4 fruit fly cellular contexts compared by ENCODE assay signal in genomic region chr2L:9754817-9755216, dm6.
A peak's percentile ranks its signal among the peaks of the same experiment; 100 is the strongest.
TF ChIP-seq lines count a peak whose summit lies in the region.

No protein-coding gene starts in this region.

- TF ChIP-seq CTCF in whole organism, embryonic (GFP tag; optimal IDR thresholded peaks at IDR 0.05; lab: Kevin White, UChicago), result no peak

TF ChIP-seq in whole organism, adult, 20 proteins besides CTCF, POLR2A, EP300 and RAD21:
- TF ChIP-seq Hr96 (GFP tag; optimal IDR thresholded peaks at IDR 0.05; lab: Kevin White, UChicago) (peak; percentile 32), CG5204 (GFP tag; optimal IDR thresholded peaks at IDR 0.05; lab: Kevin White, UChicago) (peak; percentile 56), CG12768 (GFP tag; optimal IDR thresholded peaks at IDR 0.05; lab: Kevin White, UChicago) (peak; percentile 50), Crg-1 (GFP tag; optimal IDR thresholded peaks at IDR 0.05; lab: Kevin White, UChicago) (no peak), CG7045 (GFP tag; optimal IDR thresholded peaks at IDR 0.05; lab: Kevin White, UChicago) (peak; percentile 63)

TF ChIP-seq in whole organism, embryonic, 481 proteins besides CTCF, POLR2A, EP300 and RAD21 (continues in another document):
- TF ChIP-seq CG2678 (tag; optimal IDR thresholded peaks at IDR 0.05; lab: Kevin White, UChicago) (peak; percentile 43), gem (tag; optimal IDR thresholded peaks at IDR 0.05; lab: Kevin White, UChicago) (peak; percentile 15), nom (GFP tag; optimal IDR thresholded peaks at IDR 0.05; lab: Kevin White, UChicago) (no peak), sqz (GFP tag; optimal IDR thresholded peaks at IDR 0.05; lab: Kevin White, UChicago) (peak; percentile 19), NFAT (GFP tag; IDR thresholded peaks at IDR 0.05; lab: Robert Waterston, UW) (no peak), CG2120 (GFP tag; optimal IDR thresholded peaks at IDR 0.05; lab: Kevin White, UChicago) (peak; percentile 32), HLH3B (GFP tag; IDR thresholded peaks at IDR 0.05; lab: Robert Waterston, UW) (no peak), CG3281 (GFP tag; optimal IDR thresholded peaks at IDR 0.05; lab: Kevin White, UChicago) (peak; percentile 16), lilli (GFP tag; optimal IDR thresholded peaks at IDR 0.05; lab: Kevin White, UChicago) (peak; percentile 13), gce (GFP tag; IDR thresholded peaks at IDR 0.05; lab: Robert Waterston, UW) (no peak), pnt (GFP tag; optimal IDR thresholded peaks at IDR 0.05; lab: Kevin White, UChicago) (no peak), CG11504 (tag; optimal IDR thresholded peaks at IDR 0.05; lab: Kevin White, UChicago) (peak; percentile 23), CG18599 (GFP tag; optimal IDR thresholded peaks at IDR 0.05; lab: Kevin White, UChicago) (peak; percentile 56), crol (GFP tag; IDR thresholded peaks at IDR 0.05; lab: Robert Waterston, UW) (0 out of 2 replicates have a peak, but pooled peaks have one; percentile 2), scrt (GFP tag; optimal IDR thresholded peaks at IDR 0.05; lab: Kevin White, UChicago) (peak; percentile 24), Fer1 (GFP tag; optimal IDR thresholded peaks at IDR 0.05; lab: Kevin White, UChicago) (peak; percentile 38), CG10147 (GFP tag; optimal IDR thresholded peaks at IDR 0.05; lab: Kevin White, UChicago) (no peak), CG42726 (GFP tag; IDR thresholded peaks at IDR 0.05; lab: Robert Waterston, UW; ENCODE audit: partially characterized antibody) (no peak), Dip2 (GFP tag; IDR thresholded peaks at IDR 0.05; lab: Robert Waterston, UW) (no peak), ase (GFP tag; IDR thresholded peaks at IDR 0.05; lab: Robert Waterston, UW) (no peak), dmrt99B (tag; optimal IDR thresholded peaks at IDR 0.05; lab: Kevin White, UChicago) (peak; percentile 20), zf30C (GFP tag; optimal IDR thresholded peaks at IDR 0.05; lab: Kevin White, UChicago) (peak; percentile 25), sima (GFP tag; optimal IDR thresholded peaks at IDR 0.05; lab: Kevin White, UChicago) (no peak), lab (GFP tag; optimal IDR thresholded peaks at IDR 0.05; lab: Kevin White, UChicago) (peak; percentile 13), Gug (GFP tag; IDR thresholded peaks at IDR 0.05; lab: Robert Waterston, UW) (no peak), zen2 (GFP tag; IDR thresholded peaks at IDR 0.05; lab: Robert Waterston, UW; ENCODE audit: partially characterized antibody) (no peak), CG14667 (GFP tag; IDR thresholded peaks at IDR 0.05; lab: Robert Waterston, UW) (no peak), Myb (GFP tag; optimal IDR thresholded peaks at IDR 0.05; lab: Kevin White, UChicago) (peak; percentile 11), gsb (GFP tag; IDR thresholded peaks at IDR 0.05; lab: Robert Waterston, UW) (no peak)

TF ChIP-seq in whole organism, prepupa, 60 proteins besides CTCF, POLR2A, EP300 and RAD21:
- TF ChIP-seq cyc (GFP tag; optimal IDR thresholded peaks at IDR 0.05; lab: Kevin White, UChicago) (no peak), dsx (GFP tag; optimal IDR thresholded peaks at IDR 0.05; lab: Kevin White, UChicago; ENCODE audit: poor library complexity, severe bottlenecking) (no peak), CG10669 (GFP tag; optimal IDR thresholded peaks at IDR 0.05; lab: Kevin White, UChicago) (peak; percentile 5), CG32006 (GFP tag; optimal IDR thresholded peaks at IDR 0.05; lab: Kevin White, UChicago) (peak; percentile 34), dac (GFP tag; optimal IDR thresholded peaks at IDR 0.05; lab: Kevin White, UChicago) (no peak), svp (GFP tag; lab: Kevin White, UChicago) (peak; percentile 62), Eip78C (GFP tag; lab: Kevin White, UChicago) (peak; percentile 70), ss (GFP tag; optimal IDR thresholded peaks at IDR 0.05; lab: Kevin White, UChicago) (peak in 1 of 2 experiments; percentile 19), achi (GFP tag; optimal IDR thresholded peaks at IDR 0.05; lab: Kevin White, UChicago) (no peak), CG8119 (GFP tag; IDR thresholded peaks at IDR 0.05; lab: Robert Waterston, UW) (no peak), topi (GFP tag; optimal IDR thresholded peaks at IDR 0.05; lab: Kevin White, UChicago) (no peak), Blimp-1 (GFP tag; optimal IDR thresholded peaks at IDR 0.05; lab: Kevin White, UChicago) (no peak), Sox14 (GFP tag; optimal IDR thresholded peaks at IDR 0.05; lab: Kevin White, UChicago) (no peak), net (GFP tag; optimal IDR thresholded peaks at IDR 0.05; lab: Kevin White, UChicago) (no peak), Ets96B (tag; optimal IDR thresholded peaks at IDR 0.05; lab: Kevin White, UChicago) (peak; percentile 21)

TF ChIP-seq in whole organism, pupa, 21 proteins besides CTCF, POLR2A, EP300 and RAD21:
- peak; percentile 37 for TF ChIP-seq CG8159 (tag; optimal IDR thresholded peaks at IDR 0.05; lab: Kevin White, UChicago)
- TF ChIP-seq CG14655 (GFP tag; optimal IDR thresholded peaks at IDR 0.05; lab: Kevin White, UChicago), result peak; percentile 13
- peak; percentile 30 for TF ChIP-seq CG15710 (tag; optimal IDR thresholded peaks at IDR 0.05; lab: Kevin White, UChicago)
- TF ChIP-seq rn (GFP tag; IDR thresholded peaks at IDR 0.05; lab: Robert Waterston, UW), result no peak
